Fruit fly (Drosophila melanogaster) whole organism, embryonic: ENCODE results near the gene Upf1.
A peak's percentile ranks its signal among the peaks of the same experiment; 100 is the strongest.

Experiments
- Antp ChIP-seq: fragments of 200-800 bp; sonication (Bioruptor generic); optimal IDR thresholded peaks from 3 replicates; lab custom pipeline; 2016; ENCODE audit warnings: missing biosample characterization, missing genetic modification characterization
- Atf-2 ChIP-seq: fragments of 200-800 bp; sonication (Bioruptor generic); optimal IDR thresholded peaks from 2 replicates; lab custom pipeline; 2016; ENCODE audit warnings: missing biosample characterization, missing genetic modification characterization
- CG10209 ChIP-seq: fragments of 200-800 bp; sonication (Bioruptor generic); optimal IDR thresholded peaks from 3 replicates; lab custom pipeline; 2017; ENCODE audit warnings: missing biosample characterization, mild to moderate bottlenecking, missing genetic modification characterization, missing genetic modification reagents
- CG10543 ChIP-seq: fragments of 200-800 bp; sonication (Bioruptor generic); optimal IDR thresholded peaks from 3 replicates; lab custom pipeline; 2017; ENCODE audit warnings: missing biosample characterization, mild to moderate bottlenecking, missing genetic modification characterization, moderate library complexity
- CG11398 ChIP-seq: fragments of 200-800 bp; sonication (Bioruptor generic); optimal IDR thresholded peaks from 2 replicates; lab custom pipeline; 2016; ENCODE audit warnings: missing biosample characterization, missing genetic modification characterization
- CG12236 ChIP-seq: fragments of 200-800 bp; sonication (Bioruptor generic); optimal IDR thresholded peaks from 2 replicates; lab custom pipeline; 2016; ENCODE audit warnings: missing biosample characterization, missing genetic modification characterization
- CG14441 ChIP-seq: fragments of 200-800 bp; sonication (Bioruptor generic); IDR thresholded peaks from 2 replicates; pipeline ENCODE4 v1.3.6; 2022; ENCODE audit warnings: missing biosample characterization, missing genetic modification characterization
- CG15696 ChIP-seq: fragments of 200-800 bp; sonication (Bioruptor generic); optimal IDR thresholded peaks from 2 replicates; lab custom pipeline; 2019; ENCODE audit warnings: missing biosample characterization, mild to moderate bottlenecking, missing genetic modification characterization, moderate library complexity
- CG17568 ChIP-seq: fragments of 200-800 bp; sonication (Bioruptor generic); optimal IDR thresholded peaks from 2 replicates; lab custom pipeline; 2018; ENCODE audit warnings: missing biosample characterization, mild to moderate bottlenecking, missing genetic modification characterization, moderate library complexity
- CG17612 ChIP-seq: fragments of 200-800 bp; sonication (Bioruptor generic); IDR thresholded peaks from 2 replicates; pipeline ENCODE4 v1.3.6; 2022; ENCODE audit warnings: missing biosample characterization, missing genetic modification characterization
- CG30020 ChIP-seq: fragments of 200-800 bp; optimal IDR thresholded peaks from 2 replicates; lab custom pipeline; 2019; ENCODE audit warnings: missing biosample characterization, mild to moderate bottlenecking, missing genetic modification characterization, moderate library complexity
- CG3065 ChIP-seq: fragments of 200-800 bp; sonication (Bioruptor generic); optimal IDR thresholded peaks from 2 replicates; lab custom pipeline; 2016; ENCODE audit warnings: missing biosample characterization, missing genetic modification characterization
- CG33213 ChIP-seq: fragments of 200-800 bp; sonication (Bioruptor generic); optimal IDR thresholded peaks from 3 replicates; lab custom pipeline; 2016; ENCODE audit warnings: missing biosample characterization, missing genetic modification characterization
- CG4360 ChIP-seq: fragments of 200-800 bp; sonication (Bioruptor generic); IDR thresholded peaks from 2 replicates; pipeline ENCODE4 v1.3.6; 2022; ENCODE audit warnings: missing biosample characterization, missing genetic modification characterization
- CG5953 ChIP-seq: fragments of 200-800 bp; sonication (Bioruptor generic); IDR thresholded peaks from 2 replicates; pipeline ENCODE4 v1.3.6; 2022; ENCODE audit warnings: missing biosample characterization, missing genetic modification characterization
- CG7372 ChIP-seq: fragments of 200-800 bp; sonication (Bioruptor generic); IDR thresholded peaks from 2 replicates; pipeline ENCODE4 v1.3.6; 2022; ENCODE audit warnings: missing biosample characterization, missing genetic modification characterization
- CG8478 ChIP-seq: fragments of >200 bp; optimal IDR thresholded peaks from 2 replicates; lab custom pipeline; 2018
- CG8924 ChIP-seq: fragments of 200-800 bp; optimal IDR thresholded peaks from 3 replicates; lab custom pipeline; 2019; ENCODE audit warnings: missing biosample characterization, mild to moderate bottlenecking, missing genetic modification characterization, moderate library complexity
- CG8944 ChIP-seq: fragments of 200-800 bp; sonication (Bioruptor generic); optimal IDR thresholded peaks from 3 replicates; lab custom pipeline; 2016; ENCODE audit warnings: missing biosample characterization, missing genetic modification characterization
- CG9215 ChIP-seq: fragments of 200-800 bp; sonication (Bioruptor generic); IDR thresholded peaks from 2 replicates; pipeline ENCODE4 v1.3.6; 2022; ENCODE audit warnings: missing biosample characterization, missing genetic modification characterization
- CG9609 ChIP-seq: fragments of 200-800 bp; sonication (Bioruptor generic); optimal IDR thresholded peaks from 3 replicates; lab custom pipeline; 2016; ENCODE audit warnings: missing biosample characterization, missing genetic modification characterization
- Deaf1 ChIP-seq: fragments of 200-800 bp; optimal IDR thresholded peaks from 3 replicates; lab custom pipeline; 2019; ENCODE audit warnings: missing biosample characterization, mild to moderate bottlenecking, missing genetic modification characterization, moderate library complexity
- Dip3 ChIP-seq: fragments of 200-800 bp; sonication (Bioruptor generic); optimal IDR thresholded peaks from 3 replicates; lab custom pipeline; 2016; ENCODE audit warnings: missing biosample characterization, missing genetic modification characterization
- Elba2 ChIP-seq: fragments of 200-800 bp; sonication (Bioruptor generic); optimal IDR thresholded peaks from 3 replicates; lab custom pipeline; 2016; ENCODE audit warnings: missing biosample characterization, missing genetic modification characterization
- HLH4C ChIP-seq: fragments of 200-800 bp; sonication (Bioruptor generic); IDR thresholded peaks from 3 replicates; pipeline ENCODE4 v1.3.6; 2022; ENCODE audit warnings: missing biosample characterization, missing genetic modification characterization; ENCODE audit not compliant: partially characterized antibody
- Hand ChIP-seq: fragments of 200-800 bp; sonication (Bioruptor generic); optimal IDR thresholded peaks from 2 replicates; lab custom pipeline; 2017; ENCODE audit warnings: mild to moderate bottlenecking, missing biosample characterization, missing genetic modification reagents, missing genetic modification characterization
- Hr3 ChIP-seq: fragments of 200-800 bp; sonication (Bioruptor generic); optimal IDR thresholded peaks from 3 replicates; lab custom pipeline; 2016; ENCODE audit warnings: missing biosample characterization, missing genetic modification characterization
- Hr78 ChIP-seq, 2 experiments: fragments of 200-800 bp in 1 of 2; fragments of >200 bp in 1 of 2; sonication (Bioruptor generic) in 1 of 2; optimal IDR thresholded peaks; 2 replicates each; lab custom pipeline; 2017 to 2019; ENCODE audit warnings: missing biosample characterization in 2 of 2, missing genetic modification characterization in 2 of 2, mild to moderate bottlenecking in 1 of 2, moderate library complexity in 1 of 2
- Kr ChIP-seq: fragments of 200-800 bp; sonication (Bioruptor generic); optimal IDR thresholded peaks from 2 replicates; lab custom pipeline; 2017; ENCODE audit warnings: missing biosample characterization, mild to moderate bottlenecking, missing genetic modification characterization
- Lhr ChIP-seq: fragments of 200-800 bp; sonication (Bioruptor generic); optimal IDR thresholded peaks from 3 replicates; lab custom pipeline; 2017; ENCODE audit warnings: mild to moderate bottlenecking, missing biosample characterization, missing genetic modification reagents, missing genetic modification characterization
- MTF-1 ChIP-seq: fragments of 200-800 bp; sonication (Bioruptor generic); optimal IDR thresholded peaks from 2 replicates; lab custom pipeline; 2018; ENCODE audit warnings: missing biosample characterization, mild to moderate bottlenecking, missing genetic modification characterization, borderline replicate concordance
- Max ChIP-seq: fragments of 200-800 bp; sonication (Bioruptor generic); optimal IDR thresholded peaks from 2 replicates; lab custom pipeline; 2016; ENCODE audit warnings: missing biosample characterization, mild to moderate bottlenecking, missing genetic modification characterization
- Myb ChIP-seq: fragments of 200-800 bp; sonication (Bioruptor generic); optimal IDR thresholded peaks from 2 replicates; lab custom pipeline; 2016; ENCODE audit warnings: missing biosample characterization, missing genetic modification characterization
- Nf-YB ChIP-seq: fragments of 200-800 bp; sonication (Bioruptor generic); optimal IDR thresholded peaks from 3 replicates; lab custom pipeline; 2019; ENCODE audit warnings: missing biosample characterization, mild to moderate bottlenecking, missing genetic modification characterization, moderate library complexity
- Nf-YC ChIP-seq: fragments of 200-800 bp; optimal IDR thresholded peaks from 3 replicates; lab custom pipeline; 2019; ENCODE audit warnings: missing biosample characterization, mild to moderate bottlenecking, missing genetic modification characterization, moderate library complexity
- Stat92E ChIP-seq, 3 experiments: fragments of >200 bp in 2 of 3; fragments of 200-800 bp in 1 of 3; sonication (Bioruptor generic) in 1 of 3; optimal IDR thresholded peaks; 2 replicates each; lab custom pipeline; 2017 to 2019; ENCODE audit warnings: missing biosample characterization in 3 of 3, missing genetic modification characterization in 3 of 3, mild to moderate bottlenecking in 1 of 3, moderate library complexity in 1 of 3
- bab2 ChIP-seq: fragments of 200-800 bp; sonication (Bioruptor generic); optimal IDR thresholded peaks from 2 replicates; lab custom pipeline; 2016; ENCODE audit warnings: missing biosample characterization, missing genetic modification characterization
- bigmax ChIP-seq: fragments of 200-800 bp; sonication (Bioruptor generic); optimal IDR thresholded peaks from 2 replicates; lab custom pipeline; 2018; ENCODE audit warnings: missing biosample characterization, mild to moderate bottlenecking, missing genetic modification characterization
- bowl ChIP-seq: fragments of 200-800 bp; sonication (Bioruptor generic); IDR thresholded peaks from 2 replicates; pipeline ENCODE4 v1.3.6; 2022; ENCODE audit warnings: missing biosample characterization, missing genetic modification characterization
- cas ChIP-seq: fragments of 200-800 bp; sonication (Bioruptor generic); IDR thresholded peaks from 2 replicates; pipeline ENCODE4 v1.3.6; 2022; ENCODE audit warnings: missing biosample characterization, missing genetic modification characterization
- disco-r ChIP-seq: fragments of 200-800 bp; sonication (Bioruptor generic); optimal IDR thresholded peaks from 2 replicates; lab custom pipeline; 2016; ENCODE audit warnings: missing biosample characterization, missing genetic modification characterization
- eyg ChIP-seq: fragments of 200-800 bp; sonication (Bioruptor generic); optimal IDR thresholded peaks from 3 replicates; lab custom pipeline; 2016; ENCODE audit warnings: missing biosample characterization, missing genetic modification characterization
- gcm2 ChIP-seq: fragments of 200-800 bp; sonication (Bioruptor generic); optimal IDR thresholded peaks from 2 replicates; lab custom pipeline; 2016; ENCODE audit warnings: missing biosample characterization, missing genetic modification characterization
- gfzf ChIP-seq: fragments of 200-800 bp; sonication (Bioruptor generic); optimal IDR thresholded peaks from 2 replicates; lab custom pipeline; 2016; ENCODE audit warnings: missing biosample characterization, mild to moderate bottlenecking, missing genetic modification characterization, moderate library complexity
- grn ChIP-seq: fragments of 200-800 bp; sonication (Bioruptor generic); optimal IDR thresholded peaks from 3 replicates; lab custom pipeline; 2017; ENCODE audit warnings: missing biosample characterization, missing genetic modification characterization
- ken ChIP-seq: fragments of 200-800 bp; sonication (Bioruptor generic); IDR thresholded peaks from 3 replicates; pipeline ENCODE4 v1.3.6; 2022; ENCODE audit warnings: missing biosample characterization, missing genetic modification characterization
- otp ChIP-seq: fragments of 200-800 bp; sonication (Bioruptor generic); IDR thresholded peaks from 3 replicates; pipeline ENCODE4, ENCODE4 v1.3.6; 2022; ENCODE audit warnings: missing biosample characterization, missing genetic modification characterization
- slou ChIP-seq: fragments of 200-800 bp; sonication (Bioruptor generic); optimal IDR thresholded peaks from 3 replicates; lab custom pipeline; 2016; ENCODE audit warnings: missing biosample characterization, missing genetic modification characterization
- sqz ChIP-seq: fragments of 200-800 bp; sonication (Bioruptor generic); optimal IDR thresholded peaks from 3 replicates; lab custom pipeline; 2018; ENCODE audit warnings: missing biosample characterization, mild to moderate bottlenecking, missing genetic modification characterization
- sr ChIP-seq: fragments of 200-800 bp; sonication (Bioruptor generic); IDR thresholded peaks from 3 replicates; pipeline ENCODE4 v1.3.6; 2022; ENCODE audit warnings: missing biosample characterization, missing genetic modification characterization
- sug ChIP-seq: fragments of 200-800 bp; optimal IDR thresholded peaks from 2 replicates; lab custom pipeline; 2019; ENCODE audit warnings: missing biosample characterization, mild to moderate bottlenecking, missing genetic modification characterization, moderate library complexity
- trem ChIP-seq: fragments of 200-800 bp; optimal IDR thresholded peaks from 3 replicates; lab custom pipeline; 2019; ENCODE audit warnings: missing biosample characterization, mild to moderate bottlenecking, missing genetic modification characterization, moderate library complexity
- zf30C ChIP-seq: fragments of 200-800 bp; sonication (Bioruptor generic); optimal IDR thresholded peaks from 3 replicates; lab custom pipeline; 2018; ENCODE audit warnings: missing biosample characterization, mild to moderate bottlenecking, missing genetic modification characterization

Gene Upf1

dm6 chrX:11868866-11869265 lies 36.3 kb downstream of the Upf1 start, which contains the start of the genes Nrd1 and CG1847 (continued):
- no peak for TF ChIP-seq bab2 (GFP tag; lab: Kevin White, UChicago)
- TF ChIP-seq CG10209 (GFP tag; lab: Kevin White, UChicago) = no peak
- no peak for TF ChIP-seq CG14441
- no peak for TF ChIP-seq sqz (GFP tag; lab: Kevin White, UChicago)
- TF ChIP-seq Hr78 (GFP tag; optimal IDR thresholded peaks at IDR 0.05; lab: Kevin White, UChicago) = no peak
- no peak for TF ChIP-seq grn (GFP tag; lab: Kevin White, UChicago)
- TF ChIP-seq Lhr (GFP tag; lab: Kevin White, UChicago) = no peak
- TF ChIP-seq Nf-YC = no peak
- no peak for TF ChIP-seq Hr3
- TF ChIP-seq CG17568 = no peak
- TF ChIP-seq CG17612 (GFP tag; lab: Robert Waterston, UW) = no peak
- no peak for TF ChIP-seq Max (GFP tag; lab: Kevin White, UChicago)
- no peak for TF ChIP-seq CG4360
- TF ChIP-seq bowl (GFP tag; lab: Robert Waterston, UW) = no peak
- TF ChIP-seq sr = no peak
- no peak for TF ChIP-seq cas (GFP tag; lab: Robert Waterston, UW)
- no peak for TF ChIP-seq CG11398 (GFP tag; lab: Kevin White, UChicago)
- TF ChIP-seq gcm2 (GFP tag; lab: Kevin White, UChicago) = no peak
- TF ChIP-seq CG5953 (GFP tag; lab: Robert Waterston, UW) = no peak
- TF ChIP-seq CG7372 (GFP tag; lab: Robert Waterston, UW) = no peak
- TF ChIP-seq sug (tag; lab: Kevin White, UChicago) = no peak
- no peak for TF ChIP-seq CG8944
- TF ChIP-seq Dip3 = no peak
- no peak for TF ChIP-seq CG9215 (GFP tag; lab: Robert Waterston, UW)
- no peak for TF ChIP-seq disco-r (GFP tag; lab: Kevin White, UChicago)
- no peak for TF ChIP-seq eyg (GFP tag; lab: Kevin White, UChicago)
- peak; percentile 95 for TF ChIP-seq HLH4C (GFP tag; lab: Robert Waterston, UW)
- peak; percentile 66 for TF ChIP-seq Myb (GFP tag; lab: Kevin White, UChicago)
- TF ChIP-seq CG33213 (GFP tag; lab: Kevin White, UChicago) = no peak
- no peak for TF ChIP-seq Kr (GFP tag; lab: Kevin White, UChicago)
- no peak for TF ChIP-seq Elba2 (GFP tag; lab: Kevin White, UChicago)
- TF ChIP-seq CG30020 (tag; lab: Kevin White, UChicago) = peak; percentile 61
- no peak for TF ChIP-seq otp
- TF ChIP-seq CG9609 (GFP tag; lab: Kevin White, UChicago) = no peak
- TF ChIP-seq CG8478 (lab: Kevin White, UChicago) = no peak
- no peak for TF ChIP-seq Antp
- TF ChIP-seq slou (GFP tag; lab: Kevin White, UChicago) = no peak
- TF ChIP-seq MTF-1 = no peak
- no peak for TF ChIP-seq Stat92E (GFP tag; optimal IDR thresholded peaks at IDR 0.05; lab: Kevin White, UChicago)
- no peak for TF ChIP-seq ken (GFP tag; lab: Robert Waterston, UW)
- TF ChIP-seq zf30C = no peak
- no peak for TF ChIP-seq Nf-YB (GFP tag; lab: Kevin White, UChicago)
- no peak for TF ChIP-seq Deaf1 (tag; lab: Kevin White, UChicago)
- no peak for TF ChIP-seq CG10543 (GFP tag; lab: Kevin White, UChicago)
- TF ChIP-seq bigmax (GFP tag; lab: Kevin White, UChicago) = no peak
- TF ChIP-seq Hand (GFP tag; lab: Kevin White, UChicago) = no peak
- no peak for TF ChIP-seq CG15696 (tag; lab: Kevin White, UChicago)
- TF ChIP-seq gfzf (GFP tag; lab: Kevin White, UChicago) = peak; percentile 56
- TF ChIP-seq CG3065 (GFP tag; lab: Kevin White, UChicago) = no peak
- no peak for TF ChIP-seq CG12236 (GFP tag; lab: Kevin White, UChicago)
- no peak for TF ChIP-seq Atf-2 (GFP tag; lab: Kevin White, UChicago)
- TF ChIP-seq trem (tag; lab: Kevin White, UChicago) = peak; percentile 40
- TF ChIP-seq CG8924 (tag; lab: Kevin White, UChicago) = no peak
